Fruit fly (Drosophila melanogaster) whole organism, adult: ENCODE measurements around the gene Ctl1.

ENCODE experiments used
- CG11617 ChIP-seq: fragments of 200-800 bp; sonication (Bioruptor generic); optimal IDR thresholded peaks from 2 replicates; lab custom pipeline; 2017; ENCODE audit warnings: mild to moderate bottlenecking, missing biosample characterization, missing genetic modification reagents, missing genetic modification characterization
- CG12768 ChIP-seq: fragments of 200-800 bp; sonication (Bioruptor generic); optimal IDR thresholded peaks from 2 replicates; lab custom pipeline; 2017; ENCODE audit warnings: missing biosample characterization, missing genetic modification characterization, mild to moderate bottlenecking, moderate library complexity, missing genetic modification reagents
- CG14711 ChIP-seq: fragments of 200-800 bp; sonication (Bioruptor generic); optimal IDR thresholded peaks from 2 replicates; lab custom pipeline; 2018; ENCODE audit warnings: missing biosample characterization, mild to moderate bottlenecking, missing genetic modification characterization, moderate library complexity
- CG1620 ChIP-seq: fragments of 200-800 bp; sonication (Bioruptor generic); optimal IDR thresholded peaks from 2 replicates; lab custom pipeline; 2016; ENCODE audit warnings: missing biosample characterization, missing genetic modification characterization
- CG33017 ChIP-seq: fragments of 200-800 bp; sonication (Bioruptor generic); optimal IDR thresholded peaks from 2 replicates; lab custom pipeline; 2018; ENCODE audit warnings: missing biosample characterization, mild to moderate bottlenecking, missing genetic modification characterization, moderate library complexity
- CG5204 ChIP-seq: fragments of 200-800 bp; sonication (Bioruptor generic); optimal IDR thresholded peaks from 2 replicates; lab custom pipeline; 2016; ENCODE audit warnings: missing biosample characterization, missing genetic modification characterization
- CG7045 ChIP-seq: fragments of 200-800 bp; sonication (Bioruptor generic); optimal IDR thresholded peaks from 2 replicates; lab custom pipeline; 2017; ENCODE audit warnings: missing biosample characterization, mild to moderate bottlenecking, missing genetic modification characterization
- CG7101 ChIP-seq: fragments of 200-800 bp; sonication (Bioruptor generic); optimal IDR thresholded peaks from 2 replicates; lab custom pipeline; 2018; ENCODE audit warnings: missing biosample characterization, mild to moderate bottlenecking, missing genetic modification characterization, moderate library complexity
- Clk ChIP-seq: fragments of 200-800 bp; sonication (Bioruptor generic); optimal IDR thresholded peaks from 2 replicates; lab custom pipeline; 2017; ENCODE audit warnings: missing biosample characterization, missing genetic modification characterization
- Crg-1 ChIP-seq: fragments of 200-800 bp; sonication (Bioruptor generic); optimal IDR thresholded peaks from 2 replicates; lab custom pipeline; 2016; ENCODE audit warnings: missing biosample characterization, missing genetic modification characterization
- Hr96 ChIP-seq: fragments of 200-800 bp; sonication (Bioruptor generic); optimal IDR thresholded peaks from 2 replicates; lab custom pipeline; 2016; ENCODE audit warnings: missing biosample characterization, missing genetic modification characterization
- Mnt ChIP-seq: fragments of 200-800 bp; sonication (Bioruptor generic); optimal IDR thresholded peaks from 2 replicates; lab custom pipeline; 2016; ENCODE audit warnings: missing biosample characterization, mild to moderate bottlenecking, missing genetic modification characterization
- bab1 ChIP-seq: fragments of 200-800 bp; sonication (Bioruptor generic); optimal IDR thresholded peaks from 3 replicates; lab custom pipeline; 2019; ENCODE audit warnings: missing biosample characterization, mild to moderate bottlenecking, missing genetic modification characterization, moderate library complexity
- cic ChIP-seq: fragments of 200-800 bp; sonication (Bioruptor generic); optimal IDR thresholded peaks from 2 replicates; lab custom pipeline; 2017; ENCODE audit warnings: missing biosample characterization, mild to moderate bottlenecking, missing genetic modification characterization, moderate library complexity
- cnc ChIP-seq, 2 experiments: fragments of >200 bp; optimal IDR thresholded peaks; 2 replicates each; lab custom pipeline; 2017
- kay ChIP-seq: fragments of 200-800 bp; sonication (Bioruptor generic); peaks from one replicate; lab custom pipeline; 2016; ENCODE audit warnings: missing biosample characterization, missing genetic modification characterization, borderline replicate concordance
- ovo ChIP-seq: fragments of 200-800 bp; sonication (Bioruptor generic); optimal IDR thresholded peaks from 2 replicates; lab custom pipeline; 2016; ENCODE audit warnings: missing biosample characterization, missing genetic modification characterization
- pad ChIP-seq: fragments of 200-800 bp; sonication (Bioruptor generic); optimal IDR thresholded peaks from 3 replicates; lab custom pipeline; 2017; ENCODE audit warnings: missing biosample characterization, missing genetic modification characterization, mild to moderate bottlenecking, moderate library complexity, missing genetic modification reagents
- tj ChIP-seq: fragments of 200-800 bp; sonication (Bioruptor generic); optimal IDR thresholded peaks from 3 replicates; lab custom pipeline; 2017; ENCODE audit warnings: missing biosample characterization, mild to moderate bottlenecking, missing genetic modification characterization, moderate library complexity
- toe ChIP-seq: fragments of 200-800 bp; sonication (Bioruptor generic); optimal IDR thresholded peaks from 2 replicates; lab custom pipeline; 2016; ENCODE audit warnings: missing biosample characterization, missing genetic modification characterization

Ctl1 gene

dm6 chr3L:4242428-4242827, 35.3 kb upstream of the Ctl1 start, which contains the start of gene pav:
Gene pav, plus strand, starts transcription at chr3L:4242734.
- TF ChIP-seq Mnt (GFP tag; lab: Kevin White, UChicago), result peak; percentile 18
- TF ChIP-seq CG12768, result no peak
- no peak for TF ChIP-seq Clk
- no peak for TF ChIP-seq cnc (optimal IDR thresholded peaks at IDR 0.05; lab: Kevin White, UChicago)
- TF ChIP-seq tj (GFP tag; lab: Kevin White, UChicago), result no peak
- TF ChIP-seq CG7045 (GFP tag; lab: Kevin White, UChicago), result no peak
- TF ChIP-seq CG33017 (tag; lab: Kevin White, UChicago), result peak; percentile 36
- TF ChIP-seq kay, result no peak
- peak; percentile 27 for TF ChIP-seq CG7101 (tag; lab: Kevin White, UChicago)
- TF ChIP-seq CG14711 (tag; lab: Kevin White, UChicago), result peak; percentile 48
- TF ChIP-seq toe, result no peak
- no peak for TF ChIP-seq cic (GFP tag; lab: Kevin White, UChicago)
- TF ChIP-seq CG5204 (GFP tag; lab: Kevin White, UChicago), result no peak
- TF ChIP-seq ovo (GFP tag; lab: Kevin White, UChicago), result no peak
- TF ChIP-seq bab1 (GFP tag; lab: Kevin White, UChicago), result peak; percentile 58
- no peak for TF ChIP-seq pad (GFP tag; lab: Kevin White, UChicago)

dm6 chr3L:4252121-4252861, 25.5 kb upstream of the Ctl1 start:
- TF ChIP-seq CG5204 (GFP tag; lab: Kevin White, UChicago) (no peak), CG11617 (GFP tag; lab: Kevin White, UChicago) (no peak), ovo (GFP tag; lab: Kevin White, UChicago) (peak; percentile 92), CG12768 (no peak), Hr96 (GFP tag; lab: Kevin White, UChicago) (no peak), CG33017 (tag; lab: Kevin White, UChicago) (no peak), cnc (optimal IDR thresholded peaks at IDR 0.05; lab: Kevin White, UChicago) (peak in 1 of 2 experiments; percentile 43)

dm6 chr3L:4252862-4253610, 24.7 kb upstream of the Ctl1 start:
- TF ChIP-seq kay, result no peak
- no peak for TF ChIP-seq cnc (optimal IDR thresholded peaks at IDR 0.05; lab: Kevin White, UChicago)
- TF ChIP-seq CG1620 (GFP tag; lab: Kevin White, UChicago), result no peak
- TF ChIP-seq tj (GFP tag; lab: Kevin White, UChicago), result no peak
- no peak for TF ChIP-seq CG7101 (tag; lab: Kevin White, UChicago)
- no peak for TF ChIP-seq cic (GFP tag; lab: Kevin White, UChicago)
- no peak for TF ChIP-seq Clk
- TF ChIP-seq Mnt (GFP tag; lab: Kevin White, UChicago), result no peak
- no peak for TF ChIP-seq CG5204 (GFP tag; lab: Kevin White, UChicago)
- no peak for TF ChIP-seq CG14711 (tag; lab: Kevin White, UChicago)
- TF ChIP-seq CG33017 (tag; lab: Kevin White, UChicago), result no peak
- no peak for TF ChIP-seq bab1 (GFP tag; lab: Kevin White, UChicago)
- no peak for TF ChIP-seq ovo (GFP tag; lab: Kevin White, UChicago)
- no peak for TF ChIP-seq CG7045 (GFP tag; lab: Kevin White, UChicago)
- TF ChIP-seq CG12768, result no peak
- no peak for TF ChIP-seq toe
- TF ChIP-seq CG11617 (GFP tag; lab: Kevin White, UChicago), result no peak
- no peak for TF ChIP-seq pad (GFP tag; lab: Kevin White, UChicago)

DNA sequence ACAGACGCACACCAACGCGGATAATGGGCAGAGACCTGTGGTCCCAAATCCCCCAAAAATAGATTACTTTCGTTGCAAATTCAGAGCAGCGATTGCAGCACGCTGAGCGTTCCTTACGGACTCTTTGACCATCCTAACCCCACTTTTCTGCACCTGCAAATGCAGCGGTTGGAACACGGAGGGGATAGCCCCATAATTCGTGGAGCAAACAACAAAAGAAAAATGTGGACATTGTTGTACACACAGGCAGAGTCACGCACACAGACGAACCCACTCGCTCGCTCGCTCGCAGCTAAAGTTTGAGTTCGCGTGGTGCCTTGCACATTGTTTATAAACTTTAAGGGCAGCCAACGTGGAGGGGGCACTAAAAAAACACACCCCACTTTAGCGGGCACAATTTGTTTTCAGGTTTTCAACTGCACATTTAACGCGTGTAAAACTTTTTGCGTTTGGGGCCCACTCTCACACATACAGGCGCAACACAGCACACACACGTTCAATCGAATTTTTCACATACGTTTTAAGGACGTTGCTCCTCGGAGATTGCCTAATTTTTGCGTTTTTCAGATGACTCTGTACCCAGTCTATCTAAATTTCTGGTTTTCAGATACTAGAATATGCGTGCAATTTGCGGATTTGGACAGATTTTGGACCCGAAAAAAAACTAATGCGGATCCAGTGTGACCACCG, 24.0 kb upstream of the Ctl1 start:
- TF ChIP-seq Mnt (GFP tag; lab: Kevin White, UChicago) (peak; percentile 79), pad (GFP tag; lab: Kevin White, UChicago) (peak; percentile 35), CG7045 (GFP tag; lab: Kevin White, UChicago) (no peak), cic (GFP tag; lab: Kevin White, UChicago) (peak; percentile 4), CG14711 (tag; lab: Kevin White, UChicago) (no peak)

- TF ChIP-seq Hr96 (GFP tag; lab: Kevin White, UChicago) (no peak), pad (GFP tag; lab: Kevin White, UChicago) (peak; percentile 44), cnc (optimal IDR thresholded peaks at IDR 0.05; lab: Kevin White, UChicago) (no peak), CG14711 (tag; lab: Kevin White, UChicago) (peak; percentile 64), CG5204 (GFP tag; lab: Kevin White, UChicago) (no peak), CG11617 (GFP tag; lab: Kevin White, UChicago) (peak; percentile 59), ovo (GFP tag; lab: Kevin White, UChicago) (peak; percentile 5), tj (GFP tag; lab: Kevin White, UChicago) (peak; percentile 35), CG33017 (tag; lab: Kevin White, UChicago) (peak; percentile 42), Crg-1 (GFP tag; lab: Kevin White, UChicago) (peak; percentile 25), CG12768 (no peak), kay (no peak), CG7045 (GFP tag; lab: Kevin White, UChicago) (peak; percentile 50), bab1 (GFP tag; lab: Kevin White, UChicago) (peak; percentile 40), Clk (no peak), CG1620 (GFP tag; lab: Kevin White, UChicago) (peak; percentile 19), CG7101 (tag; lab: Kevin White, UChicago) (peak; percentile 73), toe (peak; percentile 41), cic (GFP tag; lab: Kevin White, UChicago) (no peak), Mnt (GFP tag; lab: Kevin White, UChicago) (no peak)
Observed at dm6 chr3L:4254301-4254834, 23.4 kb upstream of the Ctl1 start, which contains the start of the genes ago and CG1265. Gene ago, minus strand, starts transcription at chr3L:4254306. Gene CG1265, plus strand, starts transcription at chr3L:4254776.
